Fruit fly (Drosophila melanogaster): Measurements from ENCODE around the gene CG18476.

dm6 chr3R:11670888-11671287 lies 7.0 kb downstream of the CG18476 start:
- TF ChIP-seq Mnt (GFP tag; optimal IDR thresholded peaks at IDR 0.05) (no peak), cic (GFP tag; optimal IDR thresholded peaks at IDR 0.05) (no peak), CG7045 (GFP tag; optimal IDR thresholded peaks at IDR 0.05) (no peak), kay (GFP tag; ENCODE audit: borderline replicate concordance) (no peak), Hr96 (GFP tag; optimal IDR thresholded peaks at IDR 0.05) (no peak), cnc (optimal IDR thresholded peaks at IDR 0.05) (no peak), CG33017 (tag; optimal IDR thresholded peaks at IDR 0.05) (no peak), Crg-1 (GFP tag; optimal IDR thresholded peaks at IDR 0.05) (no peak), CG12768 (GFP tag; optimal IDR thresholded peaks at IDR 0.05) (no peak), CG5204 (GFP tag; optimal IDR thresholded peaks at IDR 0.05) (no peak), ovo (GFP tag; optimal IDR thresholded peaks at IDR 0.05) (no peak), CG1620 (GFP tag; optimal IDR thresholded peaks at IDR 0.05) (no peak), bab1 (GFP tag; optimal IDR thresholded peaks at IDR 0.05) (no peak), CG14711 (tag; optimal IDR thresholded peaks at IDR 0.05) (no peak)

Data from whole organism, adult.